Worm (Caenorhabditis elegans): ENCODE results near the gene smz-1.

The smz-1 gene

DNA sequence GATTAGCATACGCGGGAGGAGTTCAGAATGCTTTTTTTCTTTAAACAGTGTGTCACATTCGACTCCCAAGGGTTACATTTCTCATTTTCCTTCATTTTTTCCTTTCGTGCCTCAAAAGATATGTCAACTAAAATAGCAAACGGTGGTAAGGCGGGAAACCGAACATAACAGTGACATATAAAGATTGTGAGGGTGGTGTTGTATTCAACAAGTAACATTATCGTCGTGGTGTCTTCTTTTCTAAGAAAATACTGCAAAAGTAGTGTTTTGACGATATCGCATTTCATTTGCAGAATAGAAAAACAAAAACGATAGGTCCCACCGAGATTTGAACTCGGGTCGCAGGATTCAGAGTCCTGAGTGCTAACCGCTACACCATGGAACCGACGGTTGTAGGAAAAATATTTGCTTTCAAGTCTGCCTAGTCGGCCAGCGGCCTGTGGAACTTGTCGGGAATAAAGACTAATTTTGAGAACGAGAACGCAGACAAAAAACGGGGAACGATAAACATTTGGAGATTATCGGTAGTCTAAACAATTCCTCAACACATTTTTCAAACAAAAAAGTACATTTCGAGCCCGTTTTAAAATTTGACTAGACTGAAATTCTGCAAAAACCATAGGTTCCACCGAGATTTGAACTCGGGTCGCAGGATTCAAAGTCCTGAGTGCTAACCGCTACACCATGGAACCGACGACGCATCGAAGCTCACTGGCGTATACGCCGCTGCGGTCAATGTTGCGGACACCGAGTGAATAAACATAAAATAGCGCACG lies 38.0 kb upstream of the smz-1 start (continued):
- TF ChIP-seq attf-4 (tag; optimal IDR thresholded peaks at IDR 0.05): no peak
- TF ChIP-seq ceh-62 (tag; optimal IDR thresholded peaks at IDR 0.05): no peak
- peak; percentile 9 for TF ChIP-seq duxl-1 (tag; optimal IDR thresholded peaks at IDR 0.05; ENCODE audit: poor library complexity)
- TF ChIP-seq ctbp-1 (GFP tag; IDR thresholded peaks at IDR 0.05): no peak
- TF ChIP-seq nhr-42 (GFP tag; IDR thresholded peaks at IDR 0.05): no peak
- no peak for TF ChIP-seq zip-11 (GFP tag; IDR thresholded peaks at IDR 0.05)
- peak; percentile 19; the same call in 1 of the 2 replicates for TF ChIP-seq T26A8.4 (GFP tag; IDR thresholded peaks at IDR 0.05)
- peak; percentile 69; the same call in 1 of the 2 replicates for TF ChIP-seq snpc-1.2 (GFP tag; IDR thresholded peaks at IDR 0.05)
- TF ChIP-seq ceh-32 (tag; optimal IDR thresholded peaks at IDR 0.05; ENCODE audit: poor library complexity): no peak
- peak; percentile 42; the same call in 1 of the 2 replicates for TF ChIP-seq dmd-8 (GFP tag; IDR thresholded peaks at IDR 0.05)
- TF ChIP-seq madf-5 (GFP tag; IDR thresholded peaks at IDR 0.05): no peak
- no peak; the same call in 1 of the 2 replicates for TF ChIP-seq D1046.2 (GFP tag; IDR thresholded peaks at IDR 0.05)
- no peak for TF ChIP-seq lin-29 (GFP tag; IDR thresholded peaks at IDR 0.05)
- peak; percentile 55 for TF ChIP-seq hmg-1.1 (GFP tag; IDR thresholded peaks at IDR 0.05)
- no peak; the same call in 1 of the 2 replicates for TF ChIP-seq pha-4 (GFP tag; IDR thresholded peaks at IDR 0.05)
- no peak for TF ChIP-seq pha-4 (tag; optimal IDR thresholded peaks at IDR 0.05)
- no peak for TF ChIP-seq lin-15B (tag; optimal IDR thresholded peaks at IDR 0.05)
- TF ChIP-seq nhr-10 (tag; optimal IDR thresholded peaks at IDR 0.05): no peak
- no peak for TF ChIP-seq snpc-4 (tag; optimal IDR thresholded peaks at IDR 0.05)
- no peak for TF ChIP-seq lin-39 (tag; optimal IDR thresholded peaks at IDR 0.05)
- TF ChIP-seq ama-1 (optimal IDR thresholded peaks at IDR 0.05): no peak
- no peak for TF ChIP-seq F37D6.2 (tag; optimal IDR thresholded peaks at IDR 0.05)
- no peak for TF ChIP-seq ZK337.2 (GFP tag; IDR thresholded peaks at IDR 0.05)
- peak; percentile 20 for TF ChIP-seq nhr-48 (tag; optimal IDR thresholded peaks at IDR 0.05)
- no peak for TF ChIP-seq nhr-237 (tag; optimal IDR thresholded peaks at IDR 0.05)
- peak; percentile 13; the same call in 1 of the 2 replicates for TF ChIP-seq vab-7 (GFP tag; IDR thresholded peaks at IDR 0.05)
- peak; percentile 45 for TF ChIP-seq lir-3 (tag; optimal IDR thresholded peaks at IDR 0.05)
- peak; percentile 50 for TF ChIP-seq spr-1 (tag; optimal IDR thresholded peaks at IDR 0.05)

DNA sequence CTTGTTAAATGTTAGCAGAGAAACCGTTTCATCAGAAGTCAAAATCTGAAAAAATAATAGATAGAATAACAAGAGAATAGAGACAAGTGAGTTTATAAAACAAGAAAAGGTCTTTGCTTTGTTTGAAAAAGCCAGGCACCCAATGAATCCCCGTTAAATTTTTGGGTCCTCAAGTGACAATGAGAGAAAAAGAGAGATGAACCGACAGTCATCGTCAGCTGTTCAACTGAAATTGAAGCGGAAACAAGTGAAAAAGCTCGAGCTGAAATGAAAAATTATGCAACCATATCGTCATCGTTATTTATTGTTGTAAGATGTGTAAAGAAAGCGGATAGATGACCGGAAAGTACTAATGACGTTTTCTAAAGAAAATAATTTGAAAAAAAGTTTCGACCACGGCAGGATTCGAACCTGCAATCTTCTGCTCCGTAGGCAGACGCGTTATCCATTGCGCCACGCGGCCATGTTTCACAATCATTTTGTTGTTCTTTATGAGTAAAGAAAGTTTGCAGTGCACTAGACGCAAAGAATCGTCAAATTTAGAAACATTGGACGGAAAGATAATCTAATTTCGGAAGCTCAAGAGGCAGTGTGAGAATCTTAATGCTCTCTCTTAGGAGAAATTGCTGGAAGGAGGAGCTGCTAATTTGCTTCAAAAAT lies 37.2 kb upstream of the smz-1 start, which contains the start of gene F08G5.3:
TSS of gene F08G5.3 (minus strand) at position 51 of the 660 bp plus-strand sequence.
- TF ChIP-seq spr-3 (GFP tag; optimal IDR thresholded peaks at IDR 0.05): peak; percentile 53
- no peak for TF ChIP-seq zag-1 (tag; optimal IDR thresholded peaks at IDR 0.05)
- TF ChIP-seq ZK337.2 (GFP tag; IDR thresholded peaks at IDR 0.05): peak; percentile 73
- peak; percentile 85; the same call in 1 of the 2 replicates for TF ChIP-seq Y105C5A.15 (GFP tag; IDR thresholded peaks at IDR 0.05)
- peak; percentile 82 for TF ChIP-seq dmd-8 (GFP tag; IDR thresholded peaks at IDR 0.05)
- no peak for TF ChIP-seq daf-12 (tag; optimal IDR thresholded peaks at IDR 0.05)
- no peak for TF ChIP-seq nhr-25 (tag; optimal IDR thresholded peaks at IDR 0.05; ENCODE audit: borderline replicate concordance, insufficient read depth)
- no peak for TF ChIP-seq unc-62 (GFP tag; optimal IDR thresholded peaks at IDR 0.05 in 1 of 2)
- TF ChIP-seq unc-62 (tag; optimal IDR thresholded peaks at IDR 0.05): no peak
- TF ChIP-seq nhr-28 (tag; optimal IDR thresholded peaks at IDR 0.05): peak; percentile 15
- no peak for TF ChIP-seq lin-15B (tag; optimal IDR thresholded peaks at IDR 0.05)
- TF ChIP-seq egl-43 (GFP tag; IDR thresholded peaks at IDR 0.05): peak; percentile 91
- peak; percentile 31; the same call in 1 of the 2 replicates for TF ChIP-seq php-3 (GFP tag; IDR thresholded peaks at IDR 0.05)
- TF ChIP-seq lin-1 (GFP tag; IDR thresholded peaks at IDR 0.05): peak; percentile 55; the same call in 1 of the 2 replicates
- peak; percentile 23 for TF ChIP-seq nhr-48 (tag; optimal IDR thresholded peaks at IDR 0.05)
- TF ChIP-seq spr-1 (tag; optimal IDR thresholded peaks at IDR 0.05): no peak
- TF ChIP-seq T20F7.1 (GFP tag; optimal IDR thresholded peaks at IDR 0.05): peak; percentile 41
- peak; percentile 67 for TF ChIP-seq T26A8.4 (GFP tag; IDR thresholded peaks at IDR 0.05)
- TF ChIP-seq fos-1 (tag; optimal IDR thresholded peaks at IDR 0.05): no peak
- peak; percentile 78 for TF ChIP-seq tra-1 (GFP tag; IDR thresholded peaks at IDR 0.05)
- no peak for TF ChIP-seq egl-27 (tag; optimal IDR thresholded peaks at IDR 0.05)
- TF ChIP-seq dmd-9 (GFP tag; IDR thresholded peaks at IDR 0.05): peak; percentile 74; the same call in 1 of the 2 replicates
- TF ChIP-seq D1046.2 (GFP tag; IDR thresholded peaks at IDR 0.05): peak; percentile 82; the same call in 1 of the 2 replicates
- peak; percentile 47 for TF ChIP-seq rbr-2 (tag; optimal IDR thresholded peaks at IDR 0.05)
- peak; percentile 51 for TF ChIP-seq F49E8.2 (tag; optimal IDR thresholded peaks at IDR 0.05; ENCODE audit: borderline replicate concordance)
- TF ChIP-seq daf-8 (GFP tag; IDR thresholded peaks at IDR 0.05): no peak
- no peak for TF ChIP-seq madf-9 (GFP tag; conservative IDR thresholded peaks at IDR 0.05)

Measured in whole organism, L4 larva.